Worm (Caenorhabditis elegans) whole organism, young adult: ENCODE results near the gene str-187.

Source experiments
- B0019.2 ChIP-seq: fragments of 200-800 bp; sonication (Bioruptor generic); conservative IDR thresholded peaks from 2 replicates; pipeline ENCODE4 v1.3.6; 2022; ENCODE audit warnings: missing genetic modification reagents, missing genetic modification characterization, missing compliant biosample characterization
- F57C9.4 ChIP-seq: sonication (generic microtip); optimal IDR thresholded peaks from 2 replicates; lab custom pipeline; 2017; ENCODE audit warnings: mild to moderate bottlenecking, missing genetic modification characterization, missing compliant biosample characterization
- K11D2.4 ChIP-seq: fragments of 200-800 bp; sonication (Bioruptor generic); IDR thresholded peaks from 2 replicates; pipeline ENCODE4 v1.3.6; 2022; ENCODE audit warnings: missing genetic modification reagents, missing genetic modification characterization, missing compliant biosample characterization
- T07F8.4 ChIP-seq: sonication (generic microtip); optimal IDR thresholded peaks from 2 replicates; lab custom pipeline; 2016; ENCODE audit warnings: mild to moderate bottlenecking, missing genetic modification characterization, moderate library complexity, missing compliant biosample characterization
- Y53F4B.3 ChIP-seq: fragments of 200-800 bp; sonication (Bioruptor generic); IDR thresholded peaks from 2 replicates; pipeline ENCODE4 v1.3.6; 2022; ENCODE audit warnings: missing genetic modification reagents, missing genetic modification characterization, missing compliant biosample characterization
- ZK185.1 ChIP-seq: sonication (generic microtip); optimal IDR thresholded peaks from 2 replicates; lab custom pipeline; 2016; ENCODE audit warnings: mild to moderate bottlenecking, missing genetic modification characterization, missing compliant biosample characterization; ENCODE audit not compliant: poor library complexity, severe bottlenecking
- atf-7 ChIP-seq: sonication (generic microtip); optimal IDR thresholded peaks from 2 replicates; lab custom pipeline; 2017; ENCODE audit warnings: mild to moderate bottlenecking, missing genetic modification characterization, missing compliant biosample characterization
- attf-5 ChIP-seq: fragments of 200-800 bp; sonication (Bioruptor generic); optimal IDR thresholded peaks from 2 replicates; lab custom pipeline; 2018; ENCODE audit warnings: mild to moderate bottlenecking, missing genetic modification characterization, missing compliant biosample characterization
- attf-6 ChIP-seq: fragments of 200-800 bp; sonication (Bioruptor generic); IDR thresholded peaks from 2 replicates; pipeline ENCODE4 v1.3.6; 2022; ENCODE audit warnings: missing genetic modification reagents, missing genetic modification characterization, missing compliant biosample characterization
- bed-2 ChIP-seq: fragments of 200-800 bp; sonication (Bioruptor generic); IDR thresholded peaks from 2 replicates; pipeline ENCODE4 v1.3.6; 2022; ENCODE audit warnings: missing genetic modification reagents, missing genetic modification characterization, missing compliant biosample characterization
- cebp-1 ChIP-seq, 2 experiments: fragments of 200-800 bp in 1 of 2; sonication (Bioruptor generic) in 1 of 2; sonication (generic microtip) in 1 of 2; IDR thresholded peaks in 1 of 2; optimal IDR thresholded peaks in 1 of 2; 2 replicates each; pipeline versions ENCODE4 v1.3.6 to Lab custom; 2017 to 2022; ENCODE audit warnings: missing compliant biosample characterization in 2 of 2, missing genetic modification characterization in 2 of 2, mild to moderate bottlenecking in 1 of 2, missing genetic modification reagents in 1 of 2, moderate library complexity in 1 of 2
- cebp-2 ChIP-seq: fragments of 200-800 bp; sonication (Bioruptor generic); IDR thresholded peaks from 2 replicates; pipeline ENCODE4 v1.3.6; 2022; ENCODE audit warnings: missing genetic modification characterization, missing compliant biosample characterization
- ceh-40 ChIP-seq: fragments of 200-800 bp; sonication (Bioruptor generic); IDR thresholded peaks from 2 replicates; pipeline ENCODE4 v1.3.6; 2022; ENCODE audit warnings: missing genetic modification characterization, missing compliant biosample characterization
- gei-17 ChIP-seq: fragments of 200-800 bp; sonication (Bioruptor generic); optimal IDR thresholded peaks from 2 replicates; lab custom pipeline; 2018; ENCODE audit warnings: mild to moderate bottlenecking, missing genetic modification characterization, missing compliant biosample characterization
- hsf-1 ChIP-seq: fragments of 200-800 bp; sonication (Bioruptor generic); IDR thresholded peaks from 2 replicates; pipeline ENCODE4 v1.3.6; 2022; ENCODE audit warnings: missing genetic modification reagents, missing genetic modification characterization, missing compliant biosample characterization
- lin-35 ChIP-seq, 3 experiments: fragments of 150-350 bp in 2 of 3; sonication (generic microtip) in 1 of 3; optimal IDR thresholded peaks; 2 replicates each; lab custom pipeline; 2014 to 2018; ENCODE audit warnings: missing biosample characterization in 3 of 3, missing genetic modification characterization in 3 of 3, missing genetic modification reagents in 3 of 3
- lin-40 ChIP-seq: sonication (generic microtip); optimal IDR thresholded peaks from 2 replicates; lab custom pipeline; 2016; ENCODE audit warnings: missing genetic modification characterization, mild to moderate bottlenecking, missing compliant biosample characterization, missing genotype, missing genetic modification reagents
- madf-3 ChIP-seq: fragments of 200-800 bp; sonication (Bioruptor generic); IDR thresholded peaks from 2 replicates; pipeline ENCODE4 v1.3.6; 2022; ENCODE audit warnings: missing genetic modification reagents, missing genetic modification characterization, missing compliant biosample characterization
- mcd-1 ChIP-seq: fragments of 200-800 bp; sonication (Bioruptor generic); IDR thresholded peaks from 2 replicates; pipeline ENCODE4 v1.3.6; 2022; ENCODE audit warnings: missing genetic modification reagents, missing genetic modification characterization, missing compliant biosample characterization
- mxl-1 ChIP-seq: sonication (generic microtip); optimal IDR thresholded peaks from 2 replicates; lab custom pipeline; 2016; ENCODE audit warnings: missing genetic modification characterization, missing compliant biosample characterization
- nfyb-1 ChIP-seq: fragments of 200-800 bp; sonication (Bioruptor generic); IDR thresholded peaks from 2 replicates; pipeline ENCODE4 v1.3.6; 2022; ENCODE audit warnings: missing genetic modification reagents, missing genetic modification characterization, missing compliant biosample characterization
- nhr-179 ChIP-seq: sonication (generic microtip); optimal IDR thresholded peaks from 2 replicates; lab custom pipeline; 2016; ENCODE audit warnings: mild to moderate bottlenecking, missing genetic modification characterization, missing compliant biosample characterization
- nhr-80 ChIP-seq: sonication (generic microtip); optimal IDR thresholded peaks from 2 replicates; lab custom pipeline; 2016; ENCODE audit warnings: missing genetic modification characterization, missing compliant biosample characterization
- rec-8 ChIP-seq, 2 experiments: sonication (generic microtip); optimal IDR thresholded peaks; 2 replicates each; lab custom pipeline; 2016; ENCODE audit warnings: mild to moderate bottlenecking in 2 of 2, missing genetic modification characterization in 2 of 2, missing genetic modification reagents in 2 of 2, missing genotype in 2 of 2, missing biosample characterization in 1 of 2, missing compliant biosample characterization in 1 of 2, moderate library complexity in 1 of 2
- rpc-1 ChIP-seq, 2 experiments: fragments of 150-350 bp in 1 of 2; sonication (generic microtip) in 1 of 2; optimal IDR thresholded peaks; 2 replicates each; lab custom pipeline; 2014 to 2018; ENCODE audit warnings: missing biosample characterization in 1 of 2, missing genetic modification characterization in 1 of 2, missing genetic modification reagents in 1 of 2, missing genotype in 1 of 2
- snpc-1.1 ChIP-seq: sonication (generic microtip); optimal IDR thresholded peaks from 2 replicates; lab custom pipeline; 2017; ENCODE audit warnings: missing genetic modification characterization, mild to moderate bottlenecking, missing compliant biosample characterization, antibody characterized with exemption, moderate library complexity, missing genotype, missing genetic modification reagents; ENCODE audit not compliant: insufficient read depth
- snpc-3.4 ChIP-seq: sonication (generic microtip); optimal IDR thresholded peaks from 2 replicates; lab custom pipeline; 2017; ENCODE audit warnings: missing genetic modification characterization, mild to moderate bottlenecking, missing compliant biosample characterization, antibody characterized with exemption, moderate library complexity, missing genotype, missing genetic modification reagents
- snpc-4 ChIP-seq, 5 experiments: fragments of 150-350 bp in 1 of 5; sonication (generic microtip) in 4 of 5; optimal IDR thresholded peaks; 2 replicates each; lab custom pipeline; 2014 to 2018; ENCODE audit warnings: missing genetic modification characterization in 5 of 5, missing biosample characterization in 3 of 5, antibody characterized with exemption in 2 of 5, mild to moderate bottlenecking in 2 of 5, missing compliant biosample characterization in 2 of 5, missing genotype in 2 of 5, moderate library complexity in 2 of 5, missing genetic modification reagents in 1 of 5
- tbp1 ChIP-seq: fragments of 200-800 bp; sonication (Bioruptor generic); optimal IDR thresholded peaks from 2 replicates; lab custom pipeline; 2018; ENCODE audit warnings: mild to moderate bottlenecking, missing genetic modification characterization, missing compliant biosample characterization
- zfh-2 ChIP-seq: fragments of 200-800 bp; sonication (Bioruptor generic); conservative IDR thresholded peaks from 2 replicates; pipeline ENCODE4 v1.3.6; 2022; ENCODE audit warnings: missing genetic modification reagents, missing genetic modification characterization, missing compliant biosample characterization
- ztf-25 ChIP-seq: fragments of 200-800 bp; sonication (Bioruptor generic); IDR thresholded peaks from 2 replicates; pipeline ENCODE4 v1.3.6; 2022; ENCODE audit warnings: missing genetic modification reagents, missing genetic modification characterization, missing compliant biosample characterization
- ztf-3 ChIP-seq: fragments of 200-800 bp; sonication (Bioruptor generic); optimal IDR thresholded peaks from 2 replicates; lab custom pipeline; 2018; ENCODE audit warnings: mild to moderate bottlenecking, missing genetic modification characterization, missing compliant biosample characterization

The str-187 gene

DNA sequence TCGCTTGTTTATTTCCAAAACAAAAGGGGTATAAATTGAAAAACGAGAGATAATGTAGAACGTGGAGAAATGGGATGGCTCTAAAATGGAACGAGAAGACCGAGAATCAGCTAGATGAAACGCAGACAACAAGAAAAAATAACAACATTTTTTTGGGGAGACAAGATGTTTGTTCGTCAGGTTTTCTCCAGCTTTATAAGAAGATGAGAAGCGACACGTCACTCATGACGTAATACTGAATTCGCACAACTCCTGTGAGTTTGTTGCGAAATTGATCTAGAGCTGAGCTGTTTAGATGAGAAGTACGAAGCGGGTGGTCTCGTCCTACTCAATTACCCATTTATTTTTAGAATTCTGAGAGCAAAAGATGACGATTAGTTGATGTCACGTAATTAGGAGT, 19.9 kb downstream of the str-187 start:
- TF ChIP-seq atf-7 (tag; lab: Kevin White, UChicago) (peak; percentile 30), tbp1 (GFP tag; lab: Kevin White, UChicago) (no peak), attf-6 (GFP tag; lab: Robert Waterston, UW) (0 out of 2 replicates have a peak, but pooled peaks have one; percentile 54), cebp-1 (GFP tag; IDR thresholded peaks at IDR 0.05; lab: Robert Waterston, UW) (no peak), cebp-1 (tag; optimal IDR thresholded peaks at IDR 0.05; lab: Kevin White, UChicago) (peak; percentile 84), lin-35 (GFP tag; optimal IDR thresholded peaks at IDR 0.05; lab: Kevin White, UChicago) (no peak), snpc-4 (GFP tag; optimal IDR thresholded peaks at IDR 0.05; lab: Kevin White, UChicago) (no peak), snpc-4 (tag; optimal IDR thresholded peaks at IDR 0.05; lab: Kevin White, UChicago) (peak in 1 of 4 experiments; percentile 31), lin-40 (tag; lab: Kevin White, UChicago) (peak; percentile 33), hsf-1 (GFP tag; lab: Robert Waterston, UW) (peak; percentile 50; the same call in 1 of the 2 replicates)

ce11 chrIV:17287908-17288675, 22.7 kb downstream of the str-187 start, which contains the start of gene zipt-7.1:
TSS of gene zipt-7.1 (minus strand) at chrIV:17288139.
- TF ChIP-seq nfyb-1 (0 out of 2 replicates have a peak, but pooled peaks have one; percentile 28), ztf-3 (GFP tag; lab: Kevin White, UChicago) (no peak), gei-17 (GFP tag; lab: Kevin White, UChicago) (no peak), madf-3 (GFP tag; lab: Robert Waterston, UW) (0 out of 2 replicates have a peak, but pooled peaks have one; percentile 62), snpc-1.1 (tag; lab: Kevin White, UChicago) (no peak)

ce11 chrIV:17291629-17292199, 26.3 kb downstream of the str-187 start, which contains the start of the genes T28F3.11 and slc-17.4:
TSS of gene T28F3.11 (minus strand) at chrIV:17291679.
TSS of gene slc-17.4 (minus strand) at chrIV:17291733.
- no peak for TF ChIP-seq ceh-40
- TF ChIP-seq K11D2.4 (GFP tag; lab: Robert Waterston, UW), result no peak
- TF ChIP-seq snpc-3.4, result no peak
- no peak for TF ChIP-seq Y53F4B.3

DNA sequence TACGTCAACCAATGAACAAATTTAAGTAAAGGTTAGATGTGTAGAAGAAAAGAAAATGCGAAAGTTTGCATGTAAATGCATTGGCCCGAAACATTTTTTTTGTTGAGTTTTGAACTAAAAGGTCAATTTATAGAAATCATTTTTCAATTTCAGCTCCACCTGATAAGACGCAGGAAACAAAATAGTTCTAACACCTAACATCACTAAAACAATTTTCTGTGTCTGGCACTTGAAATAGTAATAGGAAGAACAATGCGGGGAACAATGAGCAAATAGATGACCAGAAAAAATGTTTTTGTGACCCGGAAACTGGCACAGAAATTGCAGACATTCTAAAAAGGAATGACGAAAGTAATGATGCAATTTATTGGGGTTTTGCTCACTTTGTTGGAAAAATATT, 27.0 kb downstream of the str-187 start:
- TF ChIP-seq attf-5 (GFP tag; lab: Kevin White, UChicago) (no peak), nhr-80 (peak; percentile 45)
- TF ChIP-seq, all 124 proteins: peak for 1

DNA sequence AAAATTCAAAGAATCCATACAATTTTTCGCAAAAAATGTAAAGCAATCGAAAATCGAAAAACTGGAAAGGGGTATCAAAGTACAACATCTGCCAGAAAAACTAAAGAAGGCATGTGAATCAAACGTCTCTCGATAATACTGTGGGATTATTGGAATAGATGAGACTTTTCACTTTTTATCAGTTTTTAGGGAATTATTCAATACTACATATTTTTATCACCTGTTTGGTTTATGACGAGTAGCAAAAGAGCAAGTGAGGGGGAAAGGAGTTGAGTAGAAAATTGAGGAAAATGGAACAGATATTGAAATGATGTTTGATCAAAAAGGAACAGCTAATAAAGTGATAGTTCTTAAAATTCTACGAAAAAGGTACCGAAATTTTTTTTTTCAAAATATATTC, 27.7 kb downstream of the str-187 start:
- no peak for TF ChIP-seq B0019.2 (GFP tag; lab: Robert Waterston, UW)
- peak; percentile 9 for TF ChIP-seq nhr-80
- TF ChIP-seq ztf-3 (GFP tag; lab: Kevin White, UChicago), result no peak

DNA sequence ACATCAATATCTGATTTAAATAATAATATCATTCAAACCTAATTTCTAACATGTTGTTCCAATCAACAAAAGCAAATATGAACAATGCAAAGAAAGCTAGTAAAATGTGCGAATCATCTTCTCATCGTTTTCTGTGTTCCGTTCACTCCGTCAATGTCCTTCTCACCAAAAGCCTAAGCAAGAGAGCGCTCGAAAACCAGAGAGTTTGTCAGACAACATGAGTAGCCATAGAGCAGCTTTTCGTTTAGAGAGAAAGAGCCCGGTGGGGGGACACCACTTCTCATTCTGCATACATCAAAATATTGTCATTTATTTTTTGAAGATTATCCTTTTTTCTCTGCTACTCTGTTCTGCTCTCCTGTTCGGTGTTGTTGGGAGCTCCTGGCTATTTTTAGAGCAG, 28.3 kb downstream of the str-187 start:
- no peak for TF ChIP-seq zfh-2 (GFP tag; lab: Robert Waterston, UW)
- no peak for TF ChIP-seq ztf-3 (GFP tag; lab: Kevin White, UChicago)

- TF ChIP-seq madf-3 (GFP tag; lab: Robert Waterston, UW) (no peak), cebp-2 (GFP tag; lab: Robert Waterston, UW) (no peak), rec-8 (tag; optimal IDR thresholded peaks at IDR 0.05; lab: Kevin White, UChicago) (no peak), zfh-2 (GFP tag; lab: Robert Waterston, UW) (no peak), ztf-25 (no peak), lin-40 (tag; lab: Kevin White, UChicago) (no peak), snpc-4 (GFP tag; optimal IDR thresholded peaks at IDR 0.05; lab: Kevin White, UChicago) (no peak), snpc-4 (tag; optimal IDR thresholded peaks at IDR 0.05; lab: Kevin White, UChicago) (no peak), mxl-1 (tag; lab: Kevin White, UChicago) (no peak), T07F8.4 (tag; lab: Kevin White, UChicago) (no peak), rpc-1 (optimal IDR thresholded peaks at IDR 0.05; lab: Kevin White, UChicago) (no peak), rpc-1 (tag; optimal IDR thresholded peaks at IDR 0.05; lab: Kevin White, UChicago) (no peak), nhr-179 (tag; lab: Kevin White, UChicago) (no peak), F57C9.4 (tag; lab: Kevin White, UChicago) (no peak), mcd-1 (GFP tag; lab: Robert Waterston, UW) (no peak), ZK185.1 (no peak), bed-2 (GFP tag; lab: Robert Waterston, UW) (no peak)
Measured at ce11 chrIV:17294489-17294888, 29.1 kb downstream of the str-187 start, which contains the start of gene T28F3.5. TSS of gene T28F3.5 (plus strand) at chrIV:17294789.
